Fruit fly (Drosophila melanogaster): ENCODE measurements around the gene mus81.

The mus81 gene

dm6 chrX:940580-941184 is at the start of gene mus81, which contains the start of gene CG3704 (continued):
- TF ChIP-seq CG7928 (GFP tag; optimal IDR thresholded peaks at IDR 0.05): peak; percentile 26
- TF ChIP-seq Atf-2 (GFP tag; optimal IDR thresholded peaks at IDR 0.05): no peak
- TF ChIP-seq CG17568 (GFP tag; optimal IDR thresholded peaks at IDR 0.05): no peak
- peak; percentile 72 for TF ChIP-seq CG13287 (GFP tag; IDR thresholded peaks at IDR 0.05; ENCODE audit: partially characterized antibody)
- no peak for TF ChIP-seq Elba2 (GFP tag; optimal IDR thresholded peaks at IDR 0.05)
- TF ChIP-seq jing (GFP tag; optimal IDR thresholded peaks at IDR 0.05): no peak
- no peak for TF ChIP-seq CG10654 (GFP tag; optimal IDR thresholded peaks at IDR 0.05)
- no peak for TF ChIP-seq gce (GFP tag; IDR thresholded peaks at IDR 0.05)
- no peak for TF ChIP-seq CG9215 (GFP tag; IDR thresholded peaks at IDR 0.05)
- TF ChIP-seq Dfd (GFP tag; optimal IDR thresholded peaks at IDR 0.05): no peak
- TF ChIP-seq CG7372 (GFP tag; IDR thresholded peaks at IDR 0.05): no peak
- TF ChIP-seq tap (tag; optimal IDR thresholded peaks at IDR 0.05): no peak
- TF ChIP-seq Nf-YA (GFP tag; IDR thresholded peaks at IDR 0.05): no peak
- no peak for TF ChIP-seq CG1792 (GFP tag; optimal IDR thresholded peaks at IDR 0.05)
- TF ChIP-seq gem (tag; optimal IDR thresholded peaks at IDR 0.05): no peak
- TF ChIP-seq CG43689 (GFP tag; IDR thresholded peaks at IDR 0.05): no peak
- no peak for TF ChIP-seq eve (GFP tag; optimal IDR thresholded peaks at IDR 0.05)
- no peak for TF ChIP-seq insv (GFP tag; optimal IDR thresholded peaks at IDR 0.05)
- no peak for TF ChIP-seq CHES-1-like (GFP tag; optimal IDR thresholded peaks at IDR 0.05)
- TF ChIP-seq vnd (GFP tag; IDR thresholded peaks at IDR 0.05; ENCODE audit: partially characterized antibody): no peak
- no peak for TF ChIP-seq nerfin-1 (tag; optimal IDR thresholded peaks at IDR 0.05)
- no peak for TF ChIP-seq CG1233 (GFP tag; optimal IDR thresholded peaks at IDR 0.05)
- no peak for TF ChIP-seq fu2 (GFP tag; optimal IDR thresholded peaks at IDR 0.05)
- no peak for TF ChIP-seq yki (optimal IDR thresholded peaks at IDR 0.05)
- TF ChIP-seq CG3838 (GFP tag; optimal IDR thresholded peaks at IDR 0.05): no peak
- no peak for TF ChIP-seq Gug (GFP tag; IDR thresholded peaks at IDR 0.05)
- TF ChIP-seq dpn (GFP tag; optimal IDR thresholded peaks at IDR 0.05): no peak
- TF ChIP-seq BEAF-32 (GFP tag; optimal IDR thresholded peaks at IDR 0.05): peak; percentile 77
- no peak for TF ChIP-seq sob (GFP tag; IDR thresholded peaks at IDR 0.05)
- peak; percentile 10; the same call in 1 of the 3 replicates for TF ChIP-seq row (GFP tag; IDR thresholded peaks at IDR 0.05)
- TF ChIP-seq nau (GFP tag; optimal IDR thresholded peaks at IDR 0.05): no peak
- TF ChIP-seq Optix (GFP tag; IDR thresholded peaks at IDR 0.05): no peak
- TF ChIP-seq jumu (GFP tag; optimal IDR thresholded peaks at IDR 0.05): peak; percentile 10
- TF ChIP-seq tgo (GFP tag; IDR thresholded peaks at IDR 0.05): no peak
- peak; percentile 37 for TF ChIP-seq CG12659 (GFP tag; optimal IDR thresholded peaks at IDR 0.05)
- peak; percentile 56 for TF ChIP-seq knrl (GFP tag; IDR thresholded peaks at IDR 0.05; ENCODE audit: partially characterized antibody)
- TF ChIP-seq CG11398 (GFP tag; optimal IDR thresholded peaks at IDR 0.05): no peak
- TF ChIP-seq Oaz (GFP tag; IDR thresholded peaks at IDR 0.05): no peak
- TF ChIP-seq CG3995 (GFP tag; optimal IDR thresholded peaks at IDR 0.05): no peak
- TF ChIP-seq HLH3B (GFP tag; IDR thresholded peaks at IDR 0.05): no peak
- no peak for TF ChIP-seq Vsx1 (GFP tag; optimal IDR thresholded peaks at IDR 0.05)
- no peak for TF ChIP-seq esg (GFP tag; conservative IDR thresholded peaks at IDR 0.05)
- no peak for TF ChIP-seq Mrtf (GFP tag; IDR thresholded peaks at IDR 0.05)
- TF ChIP-seq repo (GFP tag; optimal IDR thresholded peaks at IDR 0.05): no peak
- no peak for TF ChIP-seq CG11085 (GFP tag; IDR thresholded peaks at IDR 0.05)
- TF ChIP-seq CG11456 (GFP tag; IDR thresholded peaks at IDR 0.05): no peak
- TF ChIP-seq trh (GFP tag; optimal IDR thresholded peaks at IDR 0.05): no peak
- peak; percentile 29 for TF ChIP-seq CG1603 (tag; optimal IDR thresholded peaks at IDR 0.05)
- no peak for TF ChIP-seq scrt (GFP tag; optimal IDR thresholded peaks at IDR 0.05)
- TF ChIP-seq Kr (GFP tag; optimal IDR thresholded peaks at IDR 0.05): no peak
- no peak for TF ChIP-seq so (GFP tag; IDR thresholded peaks at IDR 0.05)
- no peak for TF ChIP-seq tll (GFP tag; optimal IDR thresholded peaks at IDR 0.05)
